Worm (Caenorhabditis elegans) whole organism, L1 larva: ENCODE results near the gene pch-2.

Source experiments
- C04F5.9 ChIP-seq: sonication (generic microtip); optimal IDR thresholded peaks from 2 replicates; lab custom pipeline; 2016; ENCODE audit warnings: missing genetic modification characterization, missing compliant biosample characterization
- C34B4.2 ChIP-seq: sonication (generic microtip); optimal IDR thresholded peaks from 2 replicates; lab custom pipeline; 2017; ENCODE audit warnings: mild to moderate bottlenecking, missing genetic modification characterization, missing compliant biosample characterization
- aly-2 ChIP-seq: fragments of 150-350 bp; optimal IDR thresholded peaks from 2 replicates; lab custom pipeline; 2014; ENCODE audit warnings: missing biosample characterization, missing genetic modification characterization
- blmp-1 ChIP-seq: fragments of 150-350 bp; optimal IDR thresholded peaks from 2 replicates; lab custom pipeline; 2014; ENCODE audit warnings: missing biosample characterization, missing genetic modification characterization
- ceh-63 ChIP-seq: fragments of 200-800 bp; sonication (Bioruptor generic); optimal IDR thresholded peaks from 2 replicates; lab custom pipeline; 2018; ENCODE audit warnings: mild to moderate bottlenecking, missing genetic modification characterization, missing compliant biosample characterization
- ceh-8 ChIP-seq: fragments of 200-800 bp; sonication (Bioruptor generic); optimal IDR thresholded peaks from 2 replicates; lab custom pipeline; 2018; ENCODE audit warnings: mild to moderate bottlenecking, missing genetic modification characterization, moderate library complexity, missing compliant biosample characterization
- ceh-88 ChIP-seq: fragments of 200-800 bp; sonication (Bioruptor generic); IDR thresholded peaks from 2 replicates; pipeline ENCODE4 v1.3.6; 2022; ENCODE audit warnings: missing genetic modification characterization, missing compliant biosample characterization
- ceh-90 ChIP-seq: sonication (generic microtip); optimal IDR thresholded peaks from 2 replicates; lab custom pipeline; 2016; ENCODE audit warnings: missing genetic modification characterization, missing compliant biosample characterization
- ces-1 ChIP-seq: fragments of 150-350 bp; optimal IDR thresholded peaks from 2 replicates; lab custom pipeline; 2014; ENCODE audit warnings: missing biosample characterization, missing genetic modification reagents, missing genetic modification characterization
- dpl-1 ChIP-seq, 3 experiments: fragments of 150-350 bp in 2 of 3; sonication (generic microtip) in 1 of 3; optimal IDR thresholded peaks; 2 replicates each; lab custom pipeline; 2014 to 2017; ENCODE audit warnings: missing biosample characterization in 3 of 3, missing genetic modification characterization in 3 of 3, missing genetic modification reagents in 3 of 3
- dsc-1 ChIP-seq: sonication (generic microtip); optimal IDR thresholded peaks from 2 replicates; lab custom pipeline; 2016; ENCODE audit warnings: mild to moderate bottlenecking, missing genetic modification characterization, missing compliant biosample characterization
- egl-13 ChIP-seq: sonication (generic microtip); optimal IDR thresholded peaks from 2 replicates; lab custom pipeline; 2016; ENCODE audit warnings: missing genotype, missing genetic modification reagents, missing genetic modification characterization, missing compliant biosample characterization
- egl-27 ChIP-seq, 2 experiments: fragments of 150-350 bp in 1 of 2; sonication (generic microtip); optimal IDR thresholded peaks; 3 replicates each; lab custom pipeline; 2017 to 2018; ENCODE audit warnings: missing biosample characterization in 2 of 2, missing genetic modification characterization in 2 of 2, missing genetic modification reagents in 2 of 2
- ets-5 ChIP-seq: fragments of 200-800 bp; sonication (Bioruptor generic); IDR thresholded peaks from 2 replicates; pipeline ENCODE4 v1.3.6; 2022; ENCODE audit warnings: missing genetic modification characterization, missing compliant biosample characterization
- fkh-10 ChIP-seq: sonication (generic microtip); optimal IDR thresholded peaks from 2 replicates; lab custom pipeline; 2017; ENCODE audit warnings: missing biosample characterization, missing genetic modification reagents, missing genetic modification characterization
- fkh-4 ChIP-seq: sonication (generic microtip); optimal IDR thresholded peaks from 2 replicates; lab custom pipeline; 2016; ENCODE audit warnings: missing compliant biosample characterization, missing genetic modification characterization, borderline replicate concordance
- fkh-8 ChIP-seq: sonication (generic microtip); optimal IDR thresholded peaks from 2 replicates; lab custom pipeline; 2016; ENCODE audit warnings: mild to moderate bottlenecking, missing genetic modification characterization, missing compliant biosample characterization
- hlh-4 ChIP-seq: sonication (generic microtip); optimal IDR thresholded peaks from 2 replicates; lab custom pipeline; 2016; ENCODE audit warnings: mild to moderate bottlenecking, missing genetic modification characterization, missing compliant biosample characterization
- irx-1 ChIP-seq: sonication (generic microtip); optimal IDR thresholded peaks from 2 replicates; lab custom pipeline; 2016; ENCODE audit warnings: missing genetic modification characterization, missing compliant biosample characterization
- lin-14 ChIP-seq: fragments of 200-800 bp; sonication (Bioruptor generic); optimal IDR thresholded peaks from 2 replicates; lab custom pipeline; 2018; ENCODE audit warnings: mild to moderate bottlenecking, missing genetic modification characterization, moderate library complexity, missing compliant biosample characterization
- lin-15B ChIP-seq: fragments of 150-350 bp; sonication (generic microtip); optimal IDR thresholded peaks from 3 replicates; lab custom pipeline; 2014; ENCODE audit warnings: missing biosample characterization, missing genetic modification characterization
- lin-35 ChIP-seq, 2 experiments: fragments of 150-350 bp; optimal IDR thresholded peaks; 2 replicates each; lab custom pipeline; 2014; ENCODE audit warnings: missing biosample characterization in 2 of 2, missing genetic modification characterization in 2 of 2, missing genetic modification reagents in 2 of 2
- lin-39 ChIP-seq: fragments of 150-350 bp; optimal IDR thresholded peaks from 2 replicates; lab custom pipeline; 2014; ENCODE audit warnings: missing biosample characterization, missing genetic modification reagents, missing genetic modification characterization
- lir-3 ChIP-seq: sonication (generic microtip); optimal IDR thresholded peaks from 2 replicates; lab custom pipeline; 2016; ENCODE audit warnings: mild to moderate bottlenecking, missing genetic modification characterization, moderate library complexity, missing compliant biosample characterization; ENCODE audit not compliant: poor library complexity
- lsy-2 ChIP-seq, 2 experiments: fragments of 150-350 bp; optimal IDR thresholded peaks; 2 replicates each; lab custom pipeline; 2014; ENCODE audit warnings: missing biosample characterization in 2 of 2, missing genetic modification characterization in 2 of 2
- mab-9 ChIP-seq: fragments of 200-800 bp; sonication (Bioruptor generic); IDR thresholded peaks from 2 replicates; pipeline ENCODE4 v1.3.6; 2022; ENCODE audit warnings: missing genetic modification reagents, missing genetic modification characterization, missing compliant biosample characterization
- mep-1 ChIP-seq: fragments of 150-350 bp; optimal IDR thresholded peaks from 2 replicates; lab custom pipeline; 2014; ENCODE audit warnings: missing biosample characterization, missing genetic modification characterization
- nhr-12 ChIP-seq: sonication (generic microtip); optimal IDR thresholded peaks from 2 replicates; lab custom pipeline; 2017; ENCODE audit warnings: missing biosample characterization, missing genetic modification characterization
- nhr-19 ChIP-seq: fragments of 200-800 bp; sonication (Bioruptor generic); conservative IDR thresholded peaks from 2 replicates; pipeline ENCODE4 v1.3.6; 2022; ENCODE audit warnings: missing genetic modification characterization, missing compliant biosample characterization
- nhr-237 ChIP-seq: fragments of 150-350 bp; optimal IDR thresholded peaks from 2 replicates; lab custom pipeline; 2014; ENCODE audit warnings: missing biosample characterization, missing genetic modification characterization
- nhr-47 ChIP-seq: sonication (generic microtip); optimal IDR thresholded peaks from 2 replicates; lab custom pipeline; 2016; ENCODE audit warnings: mild to moderate bottlenecking, missing genetic modification characterization, moderate library complexity, missing compliant biosample characterization
- nhr-71 ChIP-seq: sonication (generic microtip); optimal IDR thresholded peaks from 2 replicates; lab custom pipeline; 2016; ENCODE audit warnings: mild to moderate bottlenecking, missing genetic modification characterization, moderate library complexity, missing compliant biosample characterization
- nhr-77 ChIP-seq: fragments of 150-350 bp; optimal IDR thresholded peaks from 2 replicates; lab custom pipeline; 2014; ENCODE audit warnings: missing biosample characterization, missing genetic modification characterization
- nhr-85 ChIP-seq: sonication (generic microtip); peaks from one replicate; lab custom pipeline; 2016; ENCODE audit warnings: missing genetic modification characterization, inconsistent platforms, missing compliant biosample characterization
- nhr-90 ChIP-seq: sonication (generic microtip); optimal IDR thresholded peaks from 2 replicates; lab custom pipeline; 2016; ENCODE audit warnings: mild to moderate bottlenecking, missing genetic modification characterization, missing compliant biosample characterization; ENCODE audit not compliant: poor library complexity
- pax-3 ChIP-seq: fragments of 200-800 bp; sonication (Bioruptor generic); optimal IDR thresholded peaks from 2 replicates; lab custom pipeline; 2018; ENCODE audit warnings: mild to moderate bottlenecking, missing genetic modification characterization, moderate library complexity, missing compliant biosample characterization
- pqm-1 ChIP-seq: sonication (generic microtip); optimal IDR thresholded peaks from 3 replicates; lab custom pipeline; 2017; ENCODE audit warnings: missing biosample characterization, missing genetic modification characterization
- skn-1 ChIP-seq: fragments of 150-350 bp; optimal IDR thresholded peaks from 2 replicates; lab custom pipeline; 2014; ENCODE audit warnings: missing biosample characterization, missing genetic modification characterization
- snpc-4 ChIP-seq: fragments of 150-350 bp; optimal IDR thresholded peaks from 2 replicates; lab custom pipeline; 2014; ENCODE audit warnings: missing biosample characterization, missing genetic modification characterization
- snu-23 ChIP-seq: sonication (generic microtip); optimal IDR thresholded peaks from 2 replicates; lab custom pipeline; 2016; ENCODE audit warnings: missing genetic modification characterization, missing compliant biosample characterization
- swsn-7 ChIP-seq: sonication (generic microtip); optimal IDR thresholded peaks from 2 replicates; lab custom pipeline; 2016; ENCODE audit warnings: missing genetic modification characterization, missing compliant biosample characterization
- tbx-2 ChIP-seq: sonication (generic microtip); optimal IDR thresholded peaks from 2 replicates; lab custom pipeline; 2016; ENCODE audit warnings: missing genetic modification characterization, missing compliant biosample characterization
- tlp-1 ChIP-seq: fragments of 150-350 bp; optimal IDR thresholded peaks from 2 replicates; lab custom pipeline; 2014; ENCODE audit warnings: missing biosample characterization, missing genetic modification characterization
- unc-30 ChIP-seq: sonication (generic microtip); optimal IDR thresholded peaks from 2 replicates; lab custom pipeline; 2017; ENCODE audit warnings: missing biosample characterization, missing genetic modification characterization
- vab-15 ChIP-seq: sonication (generic microtip); optimal IDR thresholded peaks from 2 replicates; lab custom pipeline; 2017; ENCODE audit warnings: missing genotype, mild to moderate bottlenecking, missing genetic modification characterization, missing compliant biosample characterization
- xbp-1 ChIP-seq: sonication (generic microtip); optimal IDR thresholded peaks from 2 replicates; lab custom pipeline; 2016; ENCODE audit warnings: missing genetic modification characterization, missing compliant biosample characterization
- zag-1 ChIP-seq: fragments of 150-350 bp; optimal IDR thresholded peaks from 2 replicates; lab custom pipeline; 2014; ENCODE audit warnings: missing biosample characterization, missing genetic modification characterization
- ztf-11 ChIP-seq, 2 experiments: sonication (generic microtip); optimal IDR thresholded peaks; 2 replicates each; lab custom pipeline; 2016 to 2017; ENCODE audit warnings: missing genetic modification characterization in 2 of 2, missing biosample characterization in 1 of 2, missing compliant biosample characterization in 1 of 2
- ztf-4 ChIP-seq: fragments of 150-350 bp; optimal IDR thresholded peaks from 2 replicates; lab custom pipeline; 2014; ENCODE audit warnings: missing biosample characterization, missing genetic modification characterization

The pch-2 gene

ce11 chrII:8130792-8131191 lies 27.4 kb upstream of the pch-2 start:
- peak; percentile 5 for TF ChIP-seq aly-2 (tag; lab: Kevin White, UChicago)
- TF ChIP-seq nhr-85: no peak
- no peak for TF ChIP-seq dsc-1 (tag; lab: Kevin White, UChicago)
- no peak for TF ChIP-seq nhr-47 (tag; lab: Kevin White, UChicago)
- peak; percentile 33 for TF ChIP-seq lin-14
- no peak for TF ChIP-seq fkh-10 (GFP tag; lab: Kevin White, UChicago)
- TF ChIP-seq nhr-71: no peak
- no peak for TF ChIP-seq xbp-1
- no peak for TF ChIP-seq mab-9 (GFP tag; lab: Robert Waterston, UW)
- peak; percentile 8 for TF ChIP-seq mep-1
- peak; percentile 24 for TF ChIP-seq skn-1 (tag; lab: Kevin White, UChicago)
- TF ChIP-seq blmp-1 (tag; lab: Kevin White, UChicago): peak; percentile 21
- TF ChIP-seq, all 84 proteins: peak for 5

ce11 chrII:8131413-8131966 lies 26.7 kb upstream of the pch-2 start:
- TF ChIP-seq ets-5 (GFP tag; lab: Robert Waterston, UW): no peak
- no peak for TF ChIP-seq nhr-12 (tag; lab: Kevin White, UChicago)
- no peak for TF ChIP-seq ceh-90 (tag; lab: Kevin White, UChicago)
- no peak for TF ChIP-seq nhr-237 (tag; lab: Kevin White, UChicago)
- TF ChIP-seq nhr-77: peak; percentile 68
- TF ChIP-seq pax-3 (tag; lab: Kevin White, UChicago): no peak
- peak; percentile 82 for TF ChIP-seq blmp-1 (tag; lab: Kevin White, UChicago)
- no peak for TF ChIP-seq snpc-4 (tag; lab: Kevin White, UChicago)
- TF ChIP-seq fkh-4: no peak
- TF ChIP-seq nhr-19 (GFP tag; lab: Robert Waterston, UW): 0 out of 2 replicates have a peak, but pooled peaks have one; percentile 29
- peak; percentile 5 to 67 for TF ChIP-seq lin-35 (GFP tag; optimal IDR thresholded peaks at IDR 0.05; lab: Kevin White, UChicago)
- TF ChIP-seq nhr-71: peak; percentile 71
- TF ChIP-seq fkh-8: peak; percentile 79
- no peak for TF ChIP-seq lin-39
- no peak for TF ChIP-seq vab-15 (tag; lab: Kevin White, UChicago)
- TF ChIP-seq zag-1 (tag; lab: Kevin White, UChicago): no peak
- TF ChIP-seq egl-27 (tag; optimal IDR thresholded peaks at IDR 0.05; lab: Kevin White, UChicago): no peak
- TF ChIP-seq ceh-88 (GFP tag; lab: Robert Waterston, UW): no peak
- no peak for TF ChIP-seq lir-3 (tag; lab: Kevin White, UChicago)
- peak; percentile 24 for TF ChIP-seq ceh-8 (GFP tag; lab: Kevin White, UChicago)
- no peak for TF ChIP-seq lin-15B
- peak; percentile 9 for TF ChIP-seq egl-13 (tag; lab: Kevin White, UChicago)
- TF ChIP-seq C04F5.9 (tag; lab: Kevin White, UChicago): no peak
- TF ChIP-seq pqm-1 (tag; lab: Kevin White, UChicago): no peak
- peak; percentile 44 to 61 (median 51) for TF ChIP-seq dpl-1 (GFP tag; optimal IDR thresholded peaks at IDR 0.05; lab: Kevin White, UChicago)
- TF ChIP-seq aly-2 (tag; lab: Kevin White, UChicago): no peak
- no peak for TF ChIP-seq C34B4.2 (tag; lab: Kevin White, UChicago)
- peak; percentile 26 for TF ChIP-seq tbx-2
- no peak for TF ChIP-seq unc-30 (tag; lab: Kevin White, UChicago)
- TF ChIP-seq lsy-2 (tag; optimal IDR thresholded peaks at IDR 0.05; lab: Kevin White, UChicago): peak; percentile 23 to 59
- peak; percentile 97 for TF ChIP-seq nhr-85
- TF ChIP-seq fkh-10 (GFP tag; lab: Kevin White, UChicago): no peak
- TF ChIP-seq ztf-11 (tag; optimal IDR thresholded peaks at IDR 0.05; lab: Kevin White, UChicago): no peak
- peak; percentile 2 for TF ChIP-seq skn-1 (tag; lab: Kevin White, UChicago)
- TF ChIP-seq xbp-1: peak; percentile 12
- TF ChIP-seq nhr-90 (tag; lab: Kevin White, UChicago): peak; percentile 41
- no peak for TF ChIP-seq irx-1
- peak; percentile 32 for TF ChIP-seq mep-1
- TF ChIP-seq snu-23: peak; percentile 73
- no peak for TF ChIP-seq hlh-4 (tag; lab: Kevin White, UChicago)
- TF ChIP-seq ces-1 (GFP tag; lab: Kevin White, UChicago): no peak
- peak; percentile 48 for TF ChIP-seq ztf-4 (tag; lab: Kevin White, UChicago)
- TF ChIP-seq dsc-1 (tag; lab: Kevin White, UChicago): no peak
- TF ChIP-seq swsn-7 (tag; lab: Kevin White, UChicago): peak; percentile 42
- TF ChIP-seq ceh-63 (GFP tag; lab: Kevin White, UChicago): no peak
- peak; percentile 87 for TF ChIP-seq lin-14
- no peak for TF ChIP-seq tlp-1 (tag; lab: Kevin White, UChicago)
